Worm (Caenorhabditis elegans): Measurements from ENCODE around the gene mltn-12.

- TF ChIP-seq unc-62 (GFP tag; optimal IDR thresholded peaks at IDR 0.05), result no peak
- no peak for TF ChIP-seq peb-1 (tag; optimal IDR thresholded peaks at IDR 0.05)
- TF ChIP-seq nhr-21 (tag; optimal IDR thresholded peaks at IDR 0.05), result no peak
- no peak for TF ChIP-seq nhr-237 (tag; optimal IDR thresholded peaks at IDR 0.05)
- no peak for TF ChIP-seq elt-3 (tag; optimal IDR thresholded peaks at IDR 0.05)
- TF ChIP-seq alr-1 (tag; optimal IDR thresholded peaks at IDR 0.05), result no peak
- TF ChIP-seq snpc-4 (tag; optimal IDR thresholded peaks at IDR 0.05), result no peak
- TF ChIP-seq nhr-6 (tag; optimal IDR thresholded peaks at IDR 0.05), result no peak
- no peak for TF ChIP-seq unc-55 (GFP tag; optimal IDR thresholded peaks at IDR 0.05)
- TF ChIP-seq R02D3.7 (tag; optimal IDR thresholded peaks at IDR 0.05), result no peak
- TF ChIP-seq mbf-1 (tag; optimal IDR thresholded peaks at IDR 0.05), result no peak
- TF ChIP-seq unc-39 (tag; optimal IDR thresholded peaks at IDR 0.05), result no peak
- no peak for TF ChIP-seq ztf-11 (tag; optimal IDR thresholded peaks at IDR 0.05)
These were observed 52.4 kb downstream of the mltn-12 start, which contains the start of gene Y73F4A.1 for ce11 chrIV:9045252-9045651.

Measured in whole organism, L2 larva.